Fruit fly (Drosophila melanogaster) whole organism, pupa: ENCODE measurements around the gene Jwa.

Source experiments
- CG13204 ChIP-seq: fragments of 200-800 bp; sonication (Bioruptor generic); optimal IDR thresholded peaks from 2 replicates; lab custom pipeline; 2018; ENCODE audit warnings: missing biosample characterization, mild to moderate bottlenecking, missing genetic modification characterization, moderate library complexity
- CG8159 ChIP-seq: fragments of 200-800 bp; sonication (Bioruptor generic); optimal IDR thresholded peaks from 3 replicates; lab custom pipeline; 2018; ENCODE audit warnings: missing biosample characterization, mild to moderate bottlenecking, missing genetic modification characterization, moderate library complexity
- D1 ChIP-seq: fragments of 200-800 bp; sonication (Bioruptor generic); optimal IDR thresholded peaks from 2 replicates; lab custom pipeline; 2018; ENCODE audit warnings: missing biosample characterization, mild to moderate bottlenecking, missing genetic modification characterization, moderate library complexity
- Ets98B ChIP-seq: fragments of 200-800 bp; sonication (Bioruptor generic); IDR thresholded peaks from 2 replicates; pipeline ENCODE4 v1.3.6; 2022; ENCODE audit warnings: missing biosample characterization, missing genetic modification characterization

DNA sequence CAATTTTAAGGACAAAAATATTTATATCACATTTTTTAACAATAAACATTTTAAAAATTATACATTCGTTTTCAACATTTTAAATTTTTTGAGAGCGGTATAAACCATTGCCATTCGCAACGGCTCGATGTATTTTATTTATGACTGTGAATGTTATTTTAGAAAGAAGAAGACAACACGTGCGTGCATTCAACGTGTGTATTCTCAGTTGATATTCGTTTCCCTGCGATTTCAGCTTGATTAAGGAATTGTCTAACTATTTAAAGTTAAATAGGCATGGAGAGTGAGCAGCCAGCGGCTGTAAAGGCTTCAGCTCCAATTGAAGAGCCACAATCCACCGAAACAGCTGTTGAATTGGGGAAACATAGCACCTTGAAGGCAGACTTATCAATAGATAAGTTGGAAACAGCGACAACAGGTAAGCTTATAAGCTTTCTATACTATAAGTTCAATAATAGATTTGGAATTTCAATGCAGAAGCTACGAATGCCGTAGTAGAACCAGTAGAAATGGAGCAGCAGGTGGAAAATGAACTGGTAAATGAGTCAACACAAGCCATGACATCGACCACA lies 6.9 kb downstream of the Jwa start, which contains the start of gene CG10341:
- TF ChIP-seq Ets98B (GFP tag; lab: Robert Waterston, UW) (no peak), CG13204 (GFP tag; lab: Kevin White, UChicago) (no peak), D1 (tag; lab: Kevin White, UChicago) (no peak), CG8159 (tag; lab: Kevin White, UChicago) (no peak)
